Fruit fly (Drosophila melanogaster): Measurements from ENCODE around the gene CG42713.
A peak's percentile ranks its signal among the peaks of the same experiment; 100 is the strongest.

Gene CG42713

DNA sequence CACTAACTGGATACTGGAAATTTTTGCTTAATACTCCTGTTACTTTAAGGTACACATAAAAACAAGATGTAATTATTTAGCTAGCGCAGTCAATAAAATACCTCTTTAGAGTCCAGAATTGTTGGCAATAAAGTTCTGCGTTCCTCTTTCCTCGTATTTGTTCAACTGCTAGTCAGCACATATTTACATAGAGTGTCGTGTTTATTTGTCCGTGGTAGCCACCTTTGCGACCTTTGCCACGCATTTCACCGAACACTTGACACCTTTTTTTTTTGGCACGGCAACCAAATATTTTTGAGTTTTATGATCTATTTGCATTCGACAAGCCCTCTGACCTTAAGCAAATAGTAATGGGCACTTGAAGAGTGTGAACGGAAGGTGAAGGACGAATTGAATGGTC is 45.3 kb upstream of the CG42713 start (continued):
- TF ChIP-seq Mrtf (GFP tag; IDR thresholded peaks at IDR 0.05) (no peak), H15 (GFP tag; IDR thresholded peaks at IDR 0.05) (0 out of 3 replicates have a peak, but pooled peaks have one; percentile 36), pho (GFP tag; optimal IDR thresholded peaks at IDR 0.05) (peak; percentile 92), Pdp1 (GFP tag; optimal IDR thresholded peaks at IDR 0.05) (peak; percentile 16 to 52), cad (GFP tag; optimal IDR thresholded peaks at IDR 0.05) (peak; percentile 76), CG3838 (GFP tag; optimal IDR thresholded peaks at IDR 0.05) (peak; percentile 48), Dbx (GFP tag; IDR thresholded peaks at IDR 0.05) (peak; percentile 47; the same call in 1 of the 3 replicates), Dip3 (GFP tag; optimal IDR thresholded peaks at IDR 0.05) (peak; percentile 56), schlank (tag; optimal IDR thresholded peaks at IDR 0.05) (peak; percentile 87), yki (optimal IDR thresholded peaks at IDR 0.05) (no peak), rib (GFP tag; IDR thresholded peaks at IDR 0.05) (peak; percentile 87), Kr (GFP tag; optimal IDR thresholded peaks at IDR 0.05) (peak; percentile 98), gro (GFP tag; optimal IDR thresholded peaks at IDR 0.05) (peak; percentile 40), CG14965 (GFP tag; optimal IDR thresholded peaks at IDR 0.05; ENCODE audit: borderline replicate concordance) (peak; percentile 5)

DNA sequence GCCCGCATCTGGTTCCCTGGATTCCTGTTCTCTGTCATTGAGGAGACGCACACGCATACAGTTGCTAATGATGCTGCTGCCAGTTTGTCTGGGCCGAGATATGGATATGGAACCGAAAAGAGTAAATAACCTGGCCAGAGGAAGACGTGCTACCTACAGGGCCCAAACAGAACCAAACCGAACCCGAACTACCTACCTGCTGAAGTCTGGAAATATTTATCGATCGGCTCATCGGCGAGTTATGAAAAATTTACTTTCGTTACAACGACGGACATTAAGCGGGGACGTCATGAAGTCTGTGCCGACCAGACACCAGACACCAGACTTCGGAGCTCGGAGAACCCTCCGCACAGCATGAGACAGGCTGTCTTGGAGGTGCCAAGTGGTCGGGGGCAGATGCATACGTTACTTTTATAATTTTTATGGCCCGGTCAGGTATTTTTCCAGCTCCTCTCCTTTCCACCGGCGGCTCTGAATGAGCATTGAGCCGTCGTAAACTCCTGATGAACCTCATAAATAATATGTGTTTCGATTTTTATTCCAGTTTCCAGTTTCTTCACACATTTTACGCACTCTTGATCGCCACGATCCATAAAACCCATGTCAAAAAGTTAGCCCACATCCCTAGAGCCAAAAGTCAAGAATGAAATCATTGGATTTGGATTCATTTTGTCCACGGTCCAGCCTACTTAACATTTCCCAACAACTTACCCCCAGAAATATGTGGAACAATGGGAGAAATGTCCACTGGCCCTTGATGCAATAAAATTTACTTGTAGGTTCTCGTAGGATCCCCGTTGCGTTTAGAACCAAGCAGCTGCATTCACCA is 44.3 kb upstream of the CG42713 start:
- no peak for TF ChIP-seq amos (GFP tag; IDR thresholded peaks at IDR 0.05; ENCODE audit: partially characterized antibody)
- peak; percentile 75 for TF ChIP-seq Med (GFP tag)
- TF ChIP-seq sens (GFP tag) = peak; percentile 61
- no peak for TF ChIP-seq CG16863 (GFP tag; optimal IDR thresholded peaks at IDR 0.05)
- TF ChIP-seq dm (GFP tag; optimal IDR thresholded peaks at IDR 0.05) = no peak
- TF ChIP-seq Dll (GFP tag; IDR thresholded peaks at IDR 0.05; ENCODE audit: partially characterized antibody) = no peak
- TF ChIP-seq CG8478 (optimal IDR thresholded peaks at IDR 0.05) = no peak
- peak; percentile 78; the same call in 2 of the 3 replicates for TF ChIP-seq CG2199 (GFP tag; IDR thresholded peaks at IDR 0.05)
- TF ChIP-seq CG13424 (tag; optimal IDR thresholded peaks at IDR 0.05) = no peak
- peak; percentile 99 for TF ChIP-seq zen (tag; optimal IDR thresholded peaks at IDR 0.05)
- TF ChIP-seq gcm (GFP tag; optimal IDR thresholded peaks at IDR 0.05) = peak; percentile 29
- TF ChIP-seq Ada2b (GFP tag; IDR thresholded peaks at IDR 0.05) = no peak
- no peak for TF ChIP-seq sr (GFP tag; IDR thresholded peaks at IDR 0.05)
- no peak for TF ChIP-seq Meics (GFP tag; optimal IDR thresholded peaks at IDR 0.05)
- no peak for TF ChIP-seq CG3407 (GFP tag; optimal IDR thresholded peaks at IDR 0.05)
- TF ChIP-seq CG10267 (tag; optimal IDR thresholded peaks at IDR 0.05) = no peak
- TF ChIP-seq CG3838 (GFP tag; optimal IDR thresholded peaks at IDR 0.05) = no peak
- TF ChIP-seq stwl (tag; optimal IDR thresholded peaks at IDR 0.05) = no peak
- peak; percentile 6 for TF ChIP-seq CG7271 (tag; optimal IDR thresholded peaks at IDR 0.05)
- TF ChIP-seq maf-S (GFP tag; optimal IDR thresholded peaks at IDR 0.05) = no peak
- peak; percentile 82 for TF ChIP-seq kni (GFP tag; optimal IDR thresholded peaks at IDR 0.05)
- TF ChIP-seq gcm2 (GFP tag; optimal IDR thresholded peaks at IDR 0.05) = no peak
- TF ChIP-seq cad (GFP tag; optimal IDR thresholded peaks at IDR 0.05) = peak; percentile 94
- no peak for TF ChIP-seq CG2875 (GFP tag; optimal IDR thresholded peaks at IDR 0.05)
- TF ChIP-seq Blimp-1 (GFP tag; optimal IDR thresholded peaks at IDR 0.05) = peak; percentile 63
- no peak for TF ChIP-seq ac (GFP tag; optimal IDR thresholded peaks at IDR 0.05)
- no peak for TF ChIP-seq CG18599 (GFP tag; optimal IDR thresholded peaks at IDR 0.05)
- TF ChIP-seq D (optimal IDR thresholded peaks at IDR 0.05) = peak; percentile 65
- TF ChIP-seq D (GFP tag; optimal IDR thresholded peaks at IDR 0.05) = no peak
- peak; percentile 45 for TF ChIP-seq twi (tag; optimal IDR thresholded peaks at IDR 0.05)
- no peak for TF ChIP-seq MESR4 (GFP tag; optimal IDR thresholded peaks at IDR 0.05)
- no peak for TF ChIP-seq sim (GFP tag; IDR thresholded peaks at IDR 0.05)
- peak; percentile 65 for TF ChIP-seq CG15479 (GFP tag; optimal IDR thresholded peaks at IDR 0.05)
- TF ChIP-seq onecut (GFP tag; IDR thresholded peaks at IDR 0.05) = peak; percentile 36; the same call in 1 of the 2 replicates
- 0 out of 2 replicates have a peak, but pooled peaks have one; percentile 13 for TF ChIP-seq vvl (GFP tag; IDR thresholded peaks at IDR 0.05)
- TF ChIP-seq CG12071 (GFP tag; optimal IDR thresholded peaks at IDR 0.05) = no peak
- TF ChIP-seq CG17359 (tag; optimal IDR thresholded peaks at IDR 0.05) = no peak

All from whole organism, embryonic.